Fruit fly (Drosophila melanogaster) whole organism, embryonic: ENCODE results near the gene CG42583.
A peak's percentile ranks its signal among the peaks of the same experiment; 100 is the strongest.

Source experiments
- Asciz ChIP-seq: fragments of 200-800 bp; sonication (Bioruptor generic); optimal IDR thresholded peaks from 2 replicates; lab custom pipeline; 2017; ENCODE audit warnings: missing biosample characterization, mild to moderate bottlenecking, missing genetic modification characterization, missing genetic modification reagents
- Bdp1 ChIP-seq: fragments of 200-800 bp; sonication (Bioruptor generic); optimal IDR thresholded peaks from 3 replicates; lab custom pipeline; 2016; ENCODE audit warnings: missing biosample characterization, missing genetic modification characterization
- Bteb2 ChIP-seq: fragments of 200-800 bp; sonication (Bioruptor generic); optimal IDR thresholded peaks from 2 replicates; lab custom pipeline; 2016; ENCODE audit warnings: missing biosample characterization, missing genetic modification characterization
- CG10543 ChIP-seq: fragments of 200-800 bp; sonication (Bioruptor generic); optimal IDR thresholded peaks from 3 replicates; lab custom pipeline; 2017; ENCODE audit warnings: missing biosample characterization, mild to moderate bottlenecking, missing genetic modification characterization, moderate library complexity
- CG10654 ChIP-seq: fragments of 200-800 bp; sonication (Bioruptor generic); optimal IDR thresholded peaks from 2 replicates; lab custom pipeline; 2016; ENCODE audit warnings: missing biosample characterization, missing genetic modification characterization
- CG10979 ChIP-seq: fragments of 200-800 bp; sonication (Bioruptor generic); optimal IDR thresholded peaks from 2 replicates; lab custom pipeline; 2018; ENCODE audit warnings: missing biosample characterization, mild to moderate bottlenecking, missing genetic modification characterization, moderate library complexity
- CG12104 ChIP-seq: fragments of 200-800 bp; sonication (Bioruptor generic); optimal IDR thresholded peaks from 3 replicates; lab custom pipeline; 2016; ENCODE audit warnings: missing biosample characterization, missing genetic modification characterization
- CG15269 ChIP-seq: fragments of 200-800 bp; sonication (Bioruptor generic); optimal IDR thresholded peaks from 2 replicates; lab custom pipeline; 2018; ENCODE audit warnings: missing biosample characterization, mild to moderate bottlenecking, missing genetic modification characterization, moderate library complexity
- CG15479 ChIP-seq: fragments of 200-800 bp; sonication (Bioruptor generic); optimal IDR thresholded peaks from 3 replicates; lab custom pipeline; 2019; ENCODE audit warnings: missing biosample characterization, mild to moderate bottlenecking, missing genetic modification characterization, moderate library complexity
- CG15696 ChIP-seq: fragments of 200-800 bp; sonication (Bioruptor generic); optimal IDR thresholded peaks from 2 replicates; lab custom pipeline; 2019; ENCODE audit warnings: missing biosample characterization, mild to moderate bottlenecking, missing genetic modification characterization, moderate library complexity
- CG16813 ChIP-seq: fragments of 200-800 bp; sonication (Bioruptor generic); IDR thresholded peaks from 3 replicates; pipeline ENCODE4 v1.3.6; 2022; ENCODE audit warnings: missing biosample characterization, missing genetic modification characterization; ENCODE audit not compliant: partially characterized antibody
- CG2120 ChIP-seq: fragments of 200-800 bp; sonication (Bioruptor generic); optimal IDR thresholded peaks from 3 replicates; lab custom pipeline; 2016; ENCODE audit warnings: missing biosample characterization, missing genetic modification characterization
- CG34224 ChIP-seq: fragments of 200-800 bp; sonication (Bioruptor generic); IDR thresholded peaks from 3 replicates; pipeline ENCODE4 v1.3.6; 2022; ENCODE audit warnings: missing biosample characterization, missing genetic modification characterization; ENCODE audit not compliant: partially characterized antibody
- CG5953 ChIP-seq: fragments of 200-800 bp; sonication (Bioruptor generic); IDR thresholded peaks from 2 replicates; pipeline ENCODE4 v1.3.6; 2022; ENCODE audit warnings: missing biosample characterization, missing genetic modification characterization
- CG6791 ChIP-seq: fragments of 200-800 bp; sonication (Bioruptor generic); IDR thresholded peaks from 3 replicates; pipeline ENCODE4 v1.3.6; 2022; ENCODE audit warnings: missing biosample characterization, missing genetic modification characterization; ENCODE audit not compliant: partially characterized antibody
- CG7928 ChIP-seq: fragments of 200-800 bp; sonication (Bioruptor generic); optimal IDR thresholded peaks from 2 replicates; lab custom pipeline; 2017; ENCODE audit warnings: missing biosample characterization, mild to moderate bottlenecking, missing genetic modification characterization
- CG9215 ChIP-seq: fragments of 200-800 bp; sonication (Bioruptor generic); IDR thresholded peaks from 2 replicates; pipeline ENCODE4 v1.3.6; 2022; ENCODE audit warnings: missing biosample characterization, missing genetic modification characterization
- Camta ChIP-seq: fragments of 200-800 bp; sonication (Bioruptor generic); optimal IDR thresholded peaks from 2 replicates; lab custom pipeline; 2016; ENCODE audit warnings: missing biosample characterization, missing genetic modification characterization
- CrebB ChIP-seq: fragments of 200-800 bp; sonication (Bioruptor generic); optimal IDR thresholded peaks from 3 replicates; lab custom pipeline; 2018; ENCODE audit warnings: missing biosample characterization, mild to moderate bottlenecking, missing genetic modification characterization
- D ChIP-seq, 2 experiments: fragments of 200-800 bp in 1 of 2; fragments of >200 bp in 1 of 2; sonication (Bioruptor generic) in 1 of 2; optimal IDR thresholded peaks; 2 replicates in 1 of 2; 3 replicates in 1 of 2; lab custom pipeline; 2017; ENCODE audit warnings: mild to moderate bottlenecking in 1 of 2, missing biosample characterization in 1 of 2, missing genetic modification characterization in 1 of 2, missing genetic modification reagents in 1 of 2
- Dad ChIP-seq: fragments of 200-800 bp; sonication (Bioruptor generic); optimal IDR thresholded peaks from 3 replicates; lab custom pipeline; 2016; ENCODE audit warnings: missing biosample characterization, missing genetic modification characterization
- Dip2 ChIP-seq: fragments of 200-800 bp; sonication (Bioruptor generic); IDR thresholded peaks from 2 replicates; pipeline ENCODE4 v1.3.6; 2022; ENCODE audit warnings: missing biosample characterization, missing genetic modification characterization
- Elba2 ChIP-seq: fragments of 200-800 bp; sonication (Bioruptor generic); optimal IDR thresholded peaks from 3 replicates; lab custom pipeline; 2016; ENCODE audit warnings: missing biosample characterization, missing genetic modification characterization
- Ets65A ChIP-seq: fragments of 200-800 bp; sonication (Bioruptor generic); peaks from one replicate; lab custom pipeline; 2016; ENCODE audit warnings: missing biosample characterization, missing genetic modification characterization
- HHEX ChIP-seq: fragments of 200-800 bp; sonication (Bioruptor generic); optimal IDR thresholded peaks from 3 replicates; lab custom pipeline; 2017; ENCODE audit warnings: missing biosample characterization, mild to moderate bottlenecking, missing genetic modification characterization, missing genetic modification reagents
- HLHmδ ChIP-seq: fragments of 200-800 bp; sonication (Bioruptor generic); optimal IDR thresholded peaks from 2 replicates; lab custom pipeline; 2018; ENCODE audit warnings: missing biosample characterization, mild to moderate bottlenecking, missing genetic modification characterization, moderate library complexity
- Meics ChIP-seq: fragments of 200-800 bp; sonication (Bioruptor generic); optimal IDR thresholded peaks from 2 replicates; lab custom pipeline; 2017; ENCODE audit warnings: missing biosample characterization, mild to moderate bottlenecking, missing genetic modification characterization
- Mrtf ChIP-seq: fragments of 200-800 bp; sonication (Bioruptor generic); IDR thresholded peaks from 3 replicates; pipeline ENCODE4 v1.3.6; 2022; ENCODE audit warnings: missing biosample characterization, missing genetic modification characterization
- NFAT ChIP-seq: fragments of 200-800 bp; sonication (Bioruptor generic); IDR thresholded peaks from 2 replicates; pipeline ENCODE4 v1.3.6; 2022; ENCODE audit warnings: missing biosample characterization, missing genetic modification characterization
- Nf-YC ChIP-seq: fragments of 200-800 bp; optimal IDR thresholded peaks from 3 replicates; lab custom pipeline; 2019; ENCODE audit warnings: missing biosample characterization, mild to moderate bottlenecking, missing genetic modification characterization, moderate library complexity
- Ptx1 ChIP-seq: fragments of 200-800 bp; sonication (Bioruptor generic); IDR thresholded peaks from 2 replicates; pipeline ENCODE4 v1.3.6; 2022; ENCODE audit warnings: missing biosample characterization, missing genetic modification characterization
- Ravus ChIP-seq: fragments of 200-800 bp; sonication (Bioruptor generic); IDR thresholded peaks from 2 replicates; pipeline ENCODE4 v1.3.6; 2022; ENCODE audit warnings: missing biosample characterization, missing genetic modification characterization
- Rx ChIP-seq: fragments of 200-800 bp; sonication (Bioruptor generic); IDR thresholded peaks from 2 replicates; pipeline ENCODE4 v1.3.6; 2022; ENCODE audit warnings: missing biosample characterization, missing genetic modification characterization
- YL-1 ChIP-seq: fragments of 200-800 bp; sonication (Bioruptor generic); optimal IDR thresholded peaks from 3 replicates; lab custom pipeline; 2017; ENCODE audit warnings: missing biosample characterization, mild to moderate bottlenecking, missing genetic modification characterization
- dmrt99B ChIP-seq: fragments of 200-800 bp; sonication (Bioruptor generic); optimal IDR thresholded peaks from 2 replicates; lab custom pipeline; 2018; ENCODE audit warnings: missing biosample characterization, mild to moderate bottlenecking, missing genetic modification characterization, moderate library complexity
- fd96Cb ChIP-seq: fragments of 200-800 bp; sonication (Bioruptor generic); optimal IDR thresholded peaks from 2 replicates; lab custom pipeline; 2018; ENCODE audit warnings: missing biosample characterization, mild to moderate bottlenecking, missing genetic modification characterization, moderate library complexity
- ftz-f1 ChIP-seq: fragments of 200-800 bp; sonication (Bioruptor generic); optimal IDR thresholded peaks from 2 replicates; lab custom pipeline; 2016; ENCODE audit warnings: missing biosample characterization, missing genetic modification characterization
- gfzf ChIP-seq: fragments of 200-800 bp; sonication (Bioruptor generic); optimal IDR thresholded peaks from 2 replicates; lab custom pipeline; 2016; ENCODE audit warnings: missing biosample characterization, mild to moderate bottlenecking, missing genetic modification characterization, moderate library complexity
- otp ChIP-seq: fragments of 200-800 bp; sonication (Bioruptor generic); IDR thresholded peaks from 3 replicates; pipeline ENCODE4, ENCODE4 v1.3.6; 2022; ENCODE audit warnings: missing biosample characterization, missing genetic modification characterization
- psq ChIP-seq: fragments of 200-800 bp; sonication (Bioruptor generic); optimal IDR thresholded peaks from 2 replicates; lab custom pipeline; 2017; ENCODE audit warnings: missing biosample characterization, missing genetic modification characterization
- pum ChIP-seq: fragments of 200-800 bp; sonication (Bioruptor generic); optimal IDR thresholded peaks from 2 replicates; lab custom pipeline; 2016; ENCODE audit warnings: missing biosample characterization, missing genetic modification characterization
- ro ChIP-seq: fragments of 200-800 bp; sonication (Bioruptor generic); IDR thresholded peaks from 2 replicates; pipeline ENCODE4 v1.3.6; 2022; ENCODE audit warnings: missing biosample characterization, missing genetic modification characterization
- scrt ChIP-seq: fragments of 200-800 bp; sonication (Bioruptor generic); optimal IDR thresholded peaks from 2 replicates; lab custom pipeline; 2018; ENCODE audit warnings: missing biosample characterization, mild to moderate bottlenecking, missing genetic modification characterization, moderate library complexity
- sens-2 ChIP-seq: fragments of 200-800 bp; sonication (Bioruptor generic); IDR thresholded peaks from 2 replicates; pipeline ENCODE4 v1.3.6; 2022; ENCODE audit warnings: missing biosample characterization, missing genetic modification characterization
- sqz ChIP-seq: fragments of 200-800 bp; sonication (Bioruptor generic); optimal IDR thresholded peaks from 3 replicates; lab custom pipeline; 2018; ENCODE audit warnings: missing biosample characterization, mild to moderate bottlenecking, missing genetic modification characterization
- sr ChIP-seq: fragments of 200-800 bp; sonication (Bioruptor generic); IDR thresholded peaks from 3 replicates; pipeline ENCODE4 v1.3.6; 2022; ENCODE audit warnings: missing biosample characterization, missing genetic modification characterization
- ssp ChIP-seq: fragments of 200-800 bp; sonication (Bioruptor generic); IDR thresholded peaks from 2 replicates; pipeline ENCODE4 v1.3.6; 2022; ENCODE audit warnings: missing biosample characterization, missing genetic modification characterization
- tup ChIP-seq: fragments of 200-800 bp; sonication (Bioruptor generic); optimal IDR thresholded peaks from 2 replicates; lab custom pipeline; 2016; ENCODE audit warnings: missing biosample characterization, mild to moderate bottlenecking, missing genetic modification characterization, moderate library complexity
- tx ChIP-seq: fragments of 200-800 bp; sonication (Bioruptor generic); optimal IDR thresholded peaks from 2 replicates; lab custom pipeline; 2016; ENCODE audit warnings: missing biosample characterization, missing genetic modification characterization
- zen2 ChIP-seq: fragments of 200-800 bp; sonication (Bioruptor generic); IDR thresholded peaks from 3 replicates; pipeline ENCODE4 v1.3.6; 2022; ENCODE audit warnings: missing biosample characterization, missing genetic modification characterization; ENCODE audit not compliant: partially characterized antibody

CG42583 gene

DNA sequence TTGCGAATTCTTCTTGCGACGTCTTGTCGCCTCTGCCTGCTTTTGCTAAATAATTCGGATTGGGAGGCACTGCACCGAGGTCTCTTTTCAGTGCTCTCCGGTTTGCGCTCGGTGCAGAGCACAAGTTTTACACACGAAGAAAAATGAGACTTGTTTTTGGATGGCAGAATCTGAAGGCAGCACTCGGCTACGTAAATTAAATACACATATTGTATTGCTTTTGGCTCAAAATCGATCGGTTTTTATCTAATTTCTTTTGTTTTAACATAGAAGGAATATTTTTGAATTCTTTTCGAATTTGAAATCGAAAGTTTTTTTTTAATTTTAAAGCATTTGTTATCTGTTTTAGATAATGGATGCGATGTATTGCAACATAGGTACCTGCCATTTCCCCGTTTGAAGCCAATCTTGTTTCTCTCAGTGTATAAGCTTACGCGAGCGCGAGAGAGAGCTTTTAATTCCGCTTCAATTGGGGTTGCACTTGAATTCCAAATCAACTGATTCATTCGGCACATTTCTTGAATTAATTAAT is 33.9 kb downstream of the CG42583 start, which contains the start of gene AnxB10 (continued):
- TF ChIP-seq CG10979 (tag; lab: Kevin White, UChicago): peak; percentile 61
- TF ChIP-seq HLHmδ: no peak
- no peak for TF ChIP-seq CG34224 (GFP tag; lab: Robert Waterston, UW)
- TF ChIP-seq scrt (GFP tag; lab: Kevin White, UChicago): peak; percentile 41
- no peak for TF ChIP-seq D (optimal IDR thresholded peaks at IDR 0.05; lab: Kevin White, UChicago)
- peak; percentile 49 for TF ChIP-seq D (GFP tag; optimal IDR thresholded peaks at IDR 0.05; lab: Kevin White, UChicago)
- TF ChIP-seq CG10543 (GFP tag; lab: Kevin White, UChicago): no peak
- peak; percentile 90 for TF ChIP-seq Ets65A (GFP tag; lab: Kevin White, UChicago)
- TF ChIP-seq Ravus (GFP tag; lab: Robert Waterston, UW): peak; percentile 28
- peak; percentile 68 for TF ChIP-seq HHEX (GFP tag; lab: Kevin White, UChicago)
- TF ChIP-seq CG15696 (tag; lab: Kevin White, UChicago): no peak
- peak; percentile 29; the same call in 1 of the 2 replicates for TF ChIP-seq CG9215 (GFP tag; lab: Robert Waterston, UW)
- no peak for TF ChIP-seq ftz-f1 (GFP tag; lab: Kevin White, UChicago)
- TF ChIP-seq Mrtf: peak; percentile 47; the same call in 1 of the 3 replicates
- no peak for TF ChIP-seq Bteb2
- TF ChIP-seq zen2 (GFP tag; lab: Robert Waterston, UW): no peak
- TF ChIP-seq CrebB (tag; lab: Kevin White, UChicago): no peak
- peak; percentile 77 for TF ChIP-seq Meics (GFP tag; lab: Kevin White, UChicago)
- TF ChIP-seq CG5953 (GFP tag; lab: Robert Waterston, UW): no peak
- TF ChIP-seq CG16813 (GFP tag; lab: Robert Waterston, UW): no peak
- peak; percentile 63 for TF ChIP-seq Asciz (GFP tag; lab: Kevin White, UChicago)
- TF ChIP-seq NFAT (GFP tag; lab: Robert Waterston, UW): no peak
- TF ChIP-seq CG12104 (GFP tag; lab: Kevin White, UChicago): peak; percentile 42
- no peak for TF ChIP-seq sqz (GFP tag; lab: Kevin White, UChicago)
- peak; percentile 67 for TF ChIP-seq fd96Cb (tag; lab: Kevin White, UChicago)
- TF ChIP-seq Dip2 (GFP tag; lab: Robert Waterston, UW): no peak
- TF ChIP-seq CG10654 (GFP tag; lab: Kevin White, UChicago): peak; percentile 56
- TF ChIP-seq CG15269 (tag; lab: Kevin White, UChicago): peak; percentile 55
- TF ChIP-seq YL-1 (GFP tag; lab: Kevin White, UChicago): no peak
- TF ChIP-seq CG7928 (GFP tag; lab: Kevin White, UChicago): no peak
- peak; percentile 69 for TF ChIP-seq Ptx1 (GFP tag; lab: Robert Waterston, UW)
- TF ChIP-seq Camta (GFP tag; lab: Kevin White, UChicago): peak; percentile 24
- TF ChIP-seq tup (GFP tag; lab: Kevin White, UChicago): peak; percentile 14
- TF ChIP-seq tx (GFP tag; lab: Kevin White, UChicago): no peak
- TF ChIP-seq sens-2 (GFP tag; lab: Robert Waterston, UW): no peak
- TF ChIP-seq CG6791 (GFP tag; lab: Robert Waterston, UW): no peak
- TF ChIP-seq Dad (GFP tag; lab: Kevin White, UChicago): peak; percentile 12
- TF ChIP-seq ssp (GFP tag; lab: Robert Waterston, UW): peak; percentile 53
- peak; percentile 79 for TF ChIP-seq dmrt99B (tag; lab: Kevin White, UChicago)
- no peak for TF ChIP-seq ro (GFP tag; lab: Robert Waterston, UW)
- peak; percentile 40 for TF ChIP-seq CG2120 (GFP tag; lab: Kevin White, UChicago)
- no peak for TF ChIP-seq sr (GFP tag; lab: Robert Waterston, UW)
- no peak for TF ChIP-seq psq (GFP tag; lab: Kevin White, UChicago)
- no peak for TF ChIP-seq Rx (GFP tag; lab: Robert Waterston, UW)
- peak; percentile 39 for TF ChIP-seq Nf-YC (tag; lab: Kevin White, UChicago)
- TF ChIP-seq CG15479 (GFP tag; lab: Kevin White, UChicago): no peak
- TF ChIP-seq otp (GFP tag; lab: Robert Waterston, UW): no peak
- peak; percentile 1 for TF ChIP-seq Bdp1
- TF ChIP-seq pum (GFP tag; lab: Kevin White, UChicago): peak; percentile 27
- no peak for TF ChIP-seq gfzf (GFP tag; lab: Kevin White, UChicago)
- no peak for TF ChIP-seq Elba2
